Worm (Caenorhabditis elegans) whole organism, mixed stage, embryonic: Measurements from ENCODE around the gene R13A1.10.

Source experiments
- ces-1 ChIP-seq: fragments of 150-350 bp; optimal IDR thresholded peaks from 2 replicates; lab custom pipeline; 2014; ENCODE audit warnings: missing biosample characterization, missing genetic modification reagents, missing genetic modification characterization
- flh-1 ChIP-seq: fragments of 200-800 bp; sonication (Bioruptor generic); optimal IDR thresholded peaks from 2 replicates; lab custom pipeline; 2018; ENCODE audit warnings: mild to moderate bottlenecking, missing genetic modification characterization, moderate library complexity, missing compliant biosample characterization
- lin-32 ChIP-seq: fragments of 200-800 bp; sonication (Bioruptor generic); optimal IDR thresholded peaks from 2 replicates; lab custom pipeline; 2018; ENCODE audit warnings: mild to moderate bottlenecking, missing genetic modification characterization, missing compliant biosample characterization
- lsy-2 ChIP-seq: fragments of 150-350 bp; optimal IDR thresholded peaks from 2 replicates; lab custom pipeline; 2014; ENCODE audit warnings: missing biosample characterization, missing genetic modification characterization
- mab-5 ChIP-seq: fragments of 150-350 bp; optimal IDR thresholded peaks from 2 replicates; lab custom pipeline; 2014; ENCODE audit warnings: missing biosample characterization, missing genetic modification characterization
- nhr-237 ChIP-seq: fragments of 150-350 bp; optimal IDR thresholded peaks from 2 replicates; lab custom pipeline; 2014; ENCODE audit warnings: missing biosample characterization, missing genetic modification characterization
- pha-4 ChIP-seq: fragments of 150-350 bp; optimal IDR thresholded peaks from 2 replicates; lab custom pipeline; 2018; ENCODE audit warnings: missing biosample characterization, missing genetic modification reagents, missing genetic modification characterization
- sem-2 ChIP-seq: fragments of 200-800 bp; sonication (Bioruptor generic); optimal IDR thresholded peaks from 2 replicates; lab custom pipeline; 2018; ENCODE audit warnings: mild to moderate bottlenecking, missing genetic modification characterization, missing compliant biosample characterization
- unc-120 ChIP-seq: sonication (generic microtip); optimal IDR thresholded peaks from 2 replicates; lab custom pipeline; 2017; ENCODE audit warnings: missing genetic modification characterization, missing compliant biosample characterization; ENCODE audit not compliant: poor library complexity, severe bottlenecking
- unc-62 ChIP-seq: fragments of 150-350 bp; optimal IDR thresholded peaks from 2 replicates; lab custom pipeline; 2014; ENCODE audit warnings: missing biosample characterization, missing genetic modification reagents, missing genetic modification characterization
- zip-8 ChIP-seq: fragments of 150-350 bp; optimal IDR thresholded peaks from 2 replicates; lab custom pipeline; 2014; ENCODE audit warnings: missing biosample characterization, missing genetic modification characterization
- ztf-11 ChIP-seq: fragments of 150-350 bp; optimal IDR thresholded peaks from 2 replicates; lab custom pipeline; 2014; ENCODE audit warnings: missing biosample characterization, missing genetic modification characterization

DNA sequence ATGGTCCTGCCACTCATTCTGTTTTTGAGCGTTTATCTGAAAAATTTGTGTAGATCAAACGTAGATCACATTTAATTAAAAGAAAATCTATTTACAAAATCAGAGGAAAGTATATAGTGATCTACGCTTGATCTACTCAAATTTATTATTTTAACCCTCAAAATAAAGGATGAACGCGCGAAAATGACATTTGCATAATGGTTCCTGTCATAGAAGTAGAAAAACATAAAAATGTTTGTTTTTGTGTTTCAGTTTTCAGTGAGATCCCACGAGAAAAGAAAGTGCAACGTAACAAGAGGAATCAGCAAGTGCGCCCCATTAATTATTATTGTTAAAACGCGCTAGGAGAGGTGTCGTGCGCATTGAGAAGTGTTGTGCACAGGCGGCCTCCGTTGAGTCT lies 15.7 kb downstream of the R13A1.10 start:
- TF ChIP-seq pha-4 (no peak), lsy-2 (no peak), flh-1 (GFP tag; lab: Kevin White, UChicago) (no peak), unc-62 (GFP tag; lab: Kevin White, UChicago) (no peak), nhr-237 (tag; lab: Kevin White, UChicago) (no peak), mab-5 (tag; lab: Kevin White, UChicago) (no peak), ztf-11 (tag; lab: Kevin White, UChicago) (no peak), sem-2 (GFP tag; lab: Kevin White, UChicago) (no peak), zip-8 (no peak), lin-32 (GFP tag; lab: Kevin White, UChicago) (no peak), unc-120 (tag; lab: Kevin White, UChicago) (no peak), ces-1 (GFP tag; lab: Kevin White, UChicago) (no peak)
